Fruit fly (Drosophila melanogaster): ENCODE measurements around the gene CG7110.
A peak's percentile ranks its signal among the peaks of the same experiment; 100 is the strongest.

The CG7110 gene

dm6 chr2L:13457037-13457547, 58.3 kb downstream of the CG7110 start, which contains the start of gene CG42809:
TSS of gene CG42809 (plus strand) at chr2L:13457497.
- no peak for TF ChIP-seq Elba2 (GFP tag; optimal IDR thresholded peaks at IDR 0.05)
- no peak for TF ChIP-seq CG9609 (GFP tag; optimal IDR thresholded peaks at IDR 0.05)
- no peak for TF ChIP-seq Myb (GFP tag; optimal IDR thresholded peaks at IDR 0.05)
- TF ChIP-seq CG31224 (GFP tag; IDR thresholded peaks at IDR 0.05), result no peak
- peak; percentile 38 for TF ChIP-seq cg (GFP tag; optimal IDR thresholded peaks at IDR 0.05)
- TF ChIP-seq Med (GFP tag), result peak; percentile 63
- peak; percentile 32 for TF ChIP-seq CG13894 (tag; optimal IDR thresholded peaks at IDR 0.05)
- TF ChIP-seq sc (optimal IDR thresholded peaks at IDR 0.05), result no peak
- TF ChIP-seq sc (GFP tag; optimal IDR thresholded peaks at IDR 0.05), result no peak
- no peak for TF ChIP-seq CG16779 (GFP tag; IDR thresholded peaks at IDR 0.05)
- TF ChIP-seq mirr (GFP tag; optimal IDR thresholded peaks at IDR 0.05), result peak; percentile 41
- peak; percentile 45 for TF ChIP-seq CG10543 (GFP tag; optimal IDR thresholded peaks at IDR 0.05)
- TF ChIP-seq Aef1 (GFP tag; IDR thresholded peaks at IDR 0.05), result no peak
- TF ChIP-seq abd-A (tag; optimal IDR thresholded peaks at IDR 0.05), result peak; percentile 92
- no peak for TF ChIP-seq CG14050 (GFP tag; IDR thresholded peaks at IDR 0.05)
- peak; percentile 43 for TF ChIP-seq Deaf1 (tag; optimal IDR thresholded peaks at IDR 0.05)
- TF ChIP-seq Ets97D (GFP tag; optimal IDR thresholded peaks at IDR 0.05), result peak; percentile 39
- no peak for TF ChIP-seq slou (GFP tag; optimal IDR thresholded peaks at IDR 0.05)

DNA sequence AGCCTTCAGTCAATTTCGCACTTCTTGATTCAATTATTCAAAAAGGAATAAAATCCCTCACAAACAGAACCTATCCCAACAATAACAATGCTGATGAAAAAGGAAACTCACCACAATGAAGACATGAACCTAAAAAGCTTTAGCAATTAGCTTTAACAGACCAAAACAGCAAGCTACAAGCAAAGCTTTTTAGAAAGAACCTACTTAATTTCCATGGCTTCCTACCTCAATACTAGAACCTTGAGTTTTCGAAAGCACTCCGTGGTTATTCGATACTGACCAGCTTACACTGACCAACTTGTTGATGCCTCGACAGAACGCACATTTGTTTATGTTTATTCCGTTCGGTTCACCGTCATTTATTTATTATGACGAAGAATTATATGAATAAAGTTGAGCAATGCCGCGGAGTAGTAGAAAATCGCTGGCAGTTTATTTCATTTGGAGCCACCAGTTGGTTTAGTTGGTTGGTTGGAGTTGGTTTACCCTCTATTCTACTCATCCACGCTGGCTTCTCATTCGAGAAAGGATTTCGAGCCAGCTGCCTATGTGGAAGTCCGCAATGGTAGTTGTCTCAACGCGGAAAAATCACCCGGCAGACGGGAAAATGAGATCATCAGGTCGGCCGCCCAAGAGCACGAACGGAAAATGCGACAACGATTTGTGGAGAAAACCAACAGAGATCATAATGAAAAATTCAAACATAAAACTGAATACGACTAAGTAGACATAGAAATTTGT, 60.4 kb downstream of the CG7110 start, which contains the start of gene CG42810:
Gene CG42810 (plus strand): TSS at position 691 of the 741 bp plus-strand sequence.
- TF ChIP-seq CG6765 (GFP tag; optimal IDR thresholded peaks at IDR 0.05) (no peak), unc-4 (GFP tag; IDR thresholded peaks at IDR 0.05; ENCODE audit: partially characterized antibody) (no peak), CG9437 (GFP tag; optimal IDR thresholded peaks at IDR 0.05) (no peak), Xrp1 (GFP tag; IDR thresholded peaks at IDR 0.05) (no peak), ftz-f1 (GFP tag; optimal IDR thresholded peaks at IDR 0.05) (peak; percentile 90), Med (GFP tag) (peak; percentile 14), CTCF (GFP tag; optimal IDR thresholded peaks at IDR 0.05) (peak; percentile 60), CG11504 (tag; optimal IDR thresholded peaks at IDR 0.05) (peak; percentile 2), so (GFP tag; IDR thresholded peaks at IDR 0.05) (0 out of 3 replicates have a peak, but pooled peaks have one; percentile 58), BEAF-32 (GFP tag; optimal IDR thresholded peaks at IDR 0.05) (no peak), seq (GFP tag; IDR thresholded peaks at IDR 0.05) (no peak), h (optimal IDR thresholded peaks at IDR 0.05) (no peak), CG10959 (GFP tag; IDR thresholded peaks at IDR 0.05) (no peak), CG8089 (GFP tag; optimal IDR thresholded peaks at IDR 0.05) (no peak), CG18011 (GFP tag; optimal IDR thresholded peaks at IDR 0.05) (no peak), scrt (GFP tag; optimal IDR thresholded peaks at IDR 0.05) (peak; percentile 85), CG6272 (GFP tag; IDR thresholded peaks at IDR 0.05) (no peak), NC2α (GFP tag; optimal IDR thresholded peaks at IDR 0.05) (no peak), CG14860 (GFP tag; IDR thresholded peaks at IDR 0.05; ENCODE audit: partially characterized antibody) (no peak), CG33213 (GFP tag; optimal IDR thresholded peaks at IDR 0.05) (no peak)
